Fruit fly (Drosophila melanogaster): Measurements from ENCODE around the gene CG10514.
A peak's percentile ranks its signal among the peaks of the same experiment; 100 is the strongest.

DNA sequence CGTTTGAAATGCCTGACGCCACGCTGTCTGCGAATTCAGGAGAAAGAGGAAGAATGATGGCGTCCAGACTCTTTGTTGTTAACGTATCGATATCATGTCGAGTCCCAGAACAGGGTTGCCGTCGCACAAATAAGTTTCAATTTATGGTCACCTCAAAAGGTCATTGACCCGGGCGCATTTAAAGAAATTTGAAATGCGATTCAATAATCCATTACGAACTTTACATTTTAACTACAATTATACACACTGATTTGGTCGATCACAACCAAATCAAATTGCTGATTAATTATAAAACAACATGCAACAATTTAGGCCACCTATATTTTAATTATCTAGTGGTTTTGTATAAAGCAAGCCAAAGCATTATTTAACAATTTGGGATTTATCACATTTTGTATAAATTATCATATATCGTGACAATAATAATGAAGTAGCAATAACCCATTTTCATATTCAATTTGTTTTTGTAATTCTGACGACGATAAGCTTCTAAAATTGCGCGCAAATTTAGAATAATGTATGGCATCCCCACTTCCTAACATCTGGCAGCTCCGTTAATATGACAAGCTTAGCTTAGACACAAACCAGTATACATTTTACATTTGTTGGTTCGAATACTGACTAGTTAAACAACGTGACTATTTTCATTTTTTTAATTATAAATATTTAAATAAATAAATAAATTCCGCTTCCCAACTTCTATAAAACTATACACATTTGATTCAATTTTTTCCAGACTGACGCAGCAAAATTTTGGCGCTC, 34.4 kb downstream of the CG10514 start, which contains the start of gene bam:
- TF ChIP-seq CG11456 (GFP tag; IDR thresholded peaks at IDR 0.05) (no peak), CG15601 (tag; optimal IDR thresholded peaks at IDR 0.05) (peak; percentile 22), Xrp1 (GFP tag; IDR thresholded peaks at IDR 0.05) (no peak), chm (GFP tag; IDR thresholded peaks at IDR 0.05) (no peak), CG34224 (GFP tag; IDR thresholded peaks at IDR 0.05; ENCODE audit: partially characterized antibody) (no peak), tup (GFP tag; optimal IDR thresholded peaks at IDR 0.05) (no peak), CG9215 (GFP tag; IDR thresholded peaks at IDR 0.05) (no peak), phol (tag; optimal IDR thresholded peaks at IDR 0.05) (no peak)
